Worm (Caenorhabditis elegans) whole organism, early embryonic: ENCODE results near the gene fbxa-99.
A peak's percentile ranks its signal among the peaks of the same experiment; 100 is the strongest.

ENCODE experiments used
- B0310.2 ChIP-seq: sonication (generic microtip); optimal IDR thresholded peaks from 2 replicates; lab custom pipeline; 2016; ENCODE audit warnings: mild to moderate bottlenecking, missing genetic modification characterization, missing compliant biosample characterization
- F13C5.2 ChIP-seq: sonication (generic microtip); optimal IDR thresholded peaks from 2 replicates; lab custom pipeline; 2017; ENCODE audit warnings: mild to moderate bottlenecking, missing genetic modification characterization, inconsistent platforms, missing compliant biosample characterization
- aly-1 ChIP-seq: sonication (generic microtip); optimal IDR thresholded peaks from 2 replicates; lab custom pipeline; 2016; ENCODE audit warnings: missing genetic modification characterization, missing compliant biosample characterization
- ama-1 ChIP-seq: fragments of 150-350 bp; optimal IDR thresholded peaks from 2 replicates; lab custom pipeline; 2014
- ceh-13 ChIP-seq: fragments of 200-800 bp; sonication (Bioruptor generic); optimal IDR thresholded peaks from 2 replicates; lab custom pipeline; 2018; ENCODE audit warnings: mild to moderate bottlenecking, missing genetic modification characterization, missing compliant biosample characterization
- ceh-36 ChIP-seq: sonication (generic microtip); optimal IDR thresholded peaks from 2 replicates; lab custom pipeline; 2016; ENCODE audit warnings: missing genetic modification characterization, inconsistent platforms, missing compliant biosample characterization
- ets-7 ChIP-seq: sonication (generic microtip); optimal IDR thresholded peaks from 2 replicates; lab custom pipeline; 2016; ENCODE audit warnings: missing genotype, missing genetic modification characterization, missing compliant biosample characterization
- flt-1 ChIP-seq: fragments of 200-800 bp; sonication (Bioruptor generic); IDR thresholded peaks from 2 replicates; pipeline ENCODE4 v1.3.6; 2022; ENCODE audit warnings: missing genetic modification characterization, missing compliant biosample characterization
- hmbx-1 ChIP-seq: sonication (generic microtip); optimal IDR thresholded peaks from 2 replicates; lab custom pipeline; 2016; ENCODE audit warnings: mild to moderate bottlenecking, missing genetic modification characterization, missing compliant biosample characterization
- hmg-4 ChIP-seq: fragments of 200-800 bp; sonication (Bioruptor generic); optimal IDR thresholded peaks from 2 replicates; lab custom pipeline; 2018; ENCODE audit warnings: mild to moderate bottlenecking, missing genetic modification characterization, missing compliant biosample characterization
- hnd-1 ChIP-seq: sonication (generic microtip); optimal IDR thresholded peaks from 2 replicates; lab custom pipeline; 2016; ENCODE audit warnings: missing genetic modification characterization, missing compliant biosample characterization
- pes-1 ChIP-seq: fragments of 200-800 bp; sonication (Bioruptor generic); IDR thresholded peaks from 2 replicates; pipeline ENCODE4 v1.3.6; 2022; ENCODE audit warnings: missing genetic modification reagents, missing genetic modification characterization, missing compliant biosample characterization
- scrt-1 ChIP-seq: fragments of 200-800 bp; sonication (Bioruptor generic); IDR thresholded peaks from 2 replicates; pipeline ENCODE4 v1.3.6; 2022; ENCODE audit warnings: missing genetic modification characterization, missing compliant biosample characterization
- sea-1 ChIP-seq: fragments of 200-800 bp; sonication (Bioruptor generic); conservative IDR thresholded peaks from 2 replicates; pipeline ENCODE4 v1.3.6; 2022; ENCODE audit warnings: missing genetic modification characterization, missing compliant biosample characterization
- tbx-11 ChIP-seq: fragments of 200-800 bp; sonication (Bioruptor generic); IDR thresholded peaks from 2 replicates; pipeline ENCODE4 v1.3.6; 2022; ENCODE audit warnings: missing genetic modification characterization, missing compliant biosample characterization
- tbx-37 ChIP-seq: fragments of 200-800 bp; sonication (Bioruptor generic); conservative IDR thresholded peaks from 2 replicates; pipeline ENCODE4 v1.3.6; 2022; ENCODE audit warnings: missing genetic modification reagents, missing genetic modification characterization, missing compliant biosample characterization
- tra-4 ChIP-seq: sonication (generic microtip); optimal IDR thresholded peaks from 2 replicates; lab custom pipeline; 2017; ENCODE audit warnings: missing genetic modification characterization, missing compliant biosample characterization

The fbxa-99 gene

ce11 chrV:15982733-15983344 lies at the start of gene fbxa-99, which contains the start of gene F36G9.13:
fbxa-99 (minus strand) TSS chrV:15982854.
F36G9.13 (plus strand) TSS chrV:15983294.
- TF ChIP-seq flt-1, result no peak
- no peak for TF ChIP-seq sea-1 (GFP tag; lab: Robert Waterston, UW)
- no peak for TF ChIP-seq aly-1 (tag; lab: Kevin White, UChicago)
- TF ChIP-seq ama-1 (lab: Kevin White, UChicago), result no peak
- TF ChIP-seq ceh-13 (GFP tag; lab: Kevin White, UChicago), result no peak

DNA sequence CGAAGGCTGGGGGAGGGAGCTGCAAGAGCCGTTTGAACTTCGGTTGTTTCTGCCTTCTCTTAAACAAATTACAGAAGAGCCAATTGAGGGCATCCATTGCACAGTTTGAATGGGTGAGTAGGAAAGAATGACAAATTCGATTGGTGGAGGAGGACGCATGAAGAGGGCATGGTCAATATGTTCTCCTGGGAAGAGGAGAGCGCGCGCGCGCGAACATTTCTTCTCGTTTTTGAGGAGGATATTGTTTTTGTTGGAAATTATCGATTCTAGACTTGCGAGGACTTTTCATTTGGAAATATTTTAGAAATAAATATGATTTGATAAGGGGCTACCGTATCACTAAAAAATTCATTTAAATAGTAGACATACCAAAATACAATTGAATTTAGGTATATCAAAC lies 48.9 kb upstream of the fbxa-99 start, which contains the start of gene T10C6.7:
Gene T10C6.7, minus strand, starts transcription at position 143 of the 400 bp plus-strand sequence.
- TF ChIP-seq ets-7, result no peak
- no peak for TF ChIP-seq pes-1 (GFP tag; lab: Robert Waterston, UW)
- no peak for TF ChIP-seq sea-1 (GFP tag; lab: Robert Waterston, UW)
- no peak for TF ChIP-seq tbx-11
- no peak for TF ChIP-seq ceh-36 (tag; lab: Kevin White, UChicago)
- no peak for TF ChIP-seq hnd-1
- no peak for TF ChIP-seq aly-1 (tag; lab: Kevin White, UChicago)
- no peak for TF ChIP-seq ama-1 (lab: Kevin White, UChicago)
- TF ChIP-seq hmg-4 (GFP tag; lab: Kevin White, UChicago), result no peak
- no peak for TF ChIP-seq hmbx-1 (tag; lab: Kevin White, UChicago)
- TF ChIP-seq tbx-37, result no peak
- TF ChIP-seq scrt-1 (GFP tag; lab: Robert Waterston, UW), result no peak
- no peak for TF ChIP-seq B0310.2
- TF ChIP-seq F13C5.2 (tag; lab: Kevin White, UChicago), result no peak
- no peak for TF ChIP-seq tra-4 (tag; lab: Kevin White, UChicago)

DNA sequence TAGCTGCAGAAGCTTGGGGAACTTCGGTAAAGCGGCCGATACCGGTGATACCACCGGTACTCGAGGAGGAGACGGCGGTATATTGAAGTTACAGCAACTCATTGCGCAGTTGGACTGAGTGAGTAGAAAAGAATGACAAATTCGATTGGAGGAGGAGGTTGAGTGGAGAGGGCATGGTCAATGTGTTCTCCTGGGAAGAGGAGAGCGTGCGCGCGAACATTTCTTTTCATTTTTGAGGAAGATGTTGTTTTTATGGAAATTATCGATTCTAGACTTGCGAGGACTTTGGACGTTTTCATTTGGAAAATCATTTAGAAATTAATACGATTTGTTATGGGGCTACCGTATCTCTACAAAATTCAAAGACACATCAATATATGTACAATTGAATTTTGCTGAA lies 46.6 kb upstream of the fbxa-99 start:
- TF ChIP-seq flt-1 (no peak), B0310.2 (no peak), pes-1 (GFP tag; lab: Robert Waterston, UW) (no peak), tbx-37 (no peak), ceh-13 (GFP tag; lab: Kevin White, UChicago) (no peak), F13C5.2 (tag; lab: Kevin White, UChicago) (no peak), ets-7 (no peak), scrt-1 (GFP tag; lab: Robert Waterston, UW) (no peak), hnd-1 (no peak), tra-4 (tag; lab: Kevin White, UChicago) (no peak), sea-1 (GFP tag; lab: Robert Waterston, UW) (no peak), hmg-4 (GFP tag; lab: Kevin White, UChicago) (no peak), ama-1 (lab: Kevin White, UChicago) (no peak), ceh-36 (tag; lab: Kevin White, UChicago) (no peak), tbx-11 (no peak), hmbx-1 (tag; lab: Kevin White, UChicago) (no peak), aly-1 (tag; lab: Kevin White, UChicago) (no peak)

DNA sequence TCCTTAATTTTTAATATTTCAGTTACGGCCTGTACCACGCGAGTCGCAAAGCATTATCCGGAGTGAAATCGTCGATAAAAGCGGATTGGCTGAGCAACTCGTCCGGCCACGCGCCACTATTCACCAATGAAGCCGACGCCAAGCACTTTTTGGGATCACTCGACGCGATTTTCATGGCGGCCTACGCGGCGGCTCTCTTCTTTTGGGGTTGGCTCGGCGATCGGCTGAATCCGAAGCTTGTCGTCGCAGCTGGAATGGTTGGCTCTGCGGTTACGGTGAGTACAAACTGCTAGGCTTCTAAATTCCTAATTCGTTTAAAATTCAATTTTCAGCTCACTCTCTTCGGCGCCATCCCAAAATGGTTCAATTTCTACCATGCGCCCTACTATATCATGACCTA lies 42.3 kb upstream of the fbxa-99 start:
- TF ChIP-seq ceh-13 (GFP tag; lab: Kevin White, UChicago) (no peak), tbx-11 (no peak), hmg-4 (GFP tag; lab: Kevin White, UChicago) (no peak), aly-1 (tag; lab: Kevin White, UChicago) (no peak), hmbx-1 (tag; lab: Kevin White, UChicago) (no peak), ceh-36 (tag; lab: Kevin White, UChicago) (no peak)

DNA sequence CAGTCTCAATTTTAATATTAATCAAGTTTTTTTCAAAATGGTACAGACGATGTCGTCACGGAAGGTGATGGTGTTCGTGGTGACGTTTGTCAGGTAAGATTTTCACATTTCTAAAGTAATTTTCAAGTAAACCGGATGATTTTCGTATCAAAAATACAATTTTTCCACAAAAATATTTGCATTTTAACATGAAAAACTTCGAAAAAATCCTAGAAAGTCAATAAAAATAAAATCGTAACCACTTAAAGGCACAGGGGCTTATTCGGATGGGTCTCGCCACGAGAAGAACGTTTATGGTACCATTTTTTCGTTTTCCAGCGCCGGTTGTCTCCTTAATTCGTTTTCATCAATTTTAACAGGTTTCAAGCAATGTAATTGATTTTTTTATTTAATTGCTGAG lies 41.6 kb upstream of the fbxa-99 start, which contains the start of gene T10C6.6:
Gene T10C6.6, plus strand, starts transcription at position 27 of the 400 bp plus-strand sequence.
- TF ChIP-seq tbx-11, result no peak

DNA sequence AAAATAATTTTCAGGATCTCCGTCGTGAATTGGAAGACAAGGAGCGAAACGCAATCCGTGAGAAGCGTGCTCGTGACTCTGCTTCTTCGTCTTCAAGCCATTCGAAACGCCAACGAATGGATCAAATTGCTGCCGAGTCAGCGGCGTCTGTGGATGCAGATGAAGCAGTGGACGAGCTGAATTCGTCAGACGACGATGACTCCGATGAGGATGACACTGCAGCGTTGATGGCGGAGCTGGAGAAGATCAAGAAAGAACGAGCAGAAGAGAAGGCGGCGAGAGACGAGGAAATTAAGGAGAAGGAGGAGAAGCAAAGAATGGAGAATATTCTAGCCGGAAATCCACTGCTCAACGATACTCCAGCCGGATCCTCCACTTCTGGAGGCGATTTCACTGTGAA lies 40.9 kb upstream of the fbxa-99 start:
- no peak for TF ChIP-seq scrt-1 (GFP tag; lab: Robert Waterston, UW)
- TF ChIP-seq sea-1 (GFP tag; lab: Robert Waterston, UW), result no peak
- no peak for TF ChIP-seq ama-1 (lab: Kevin White, UChicago)
- TF ChIP-seq flt-1, result no peak
- no peak for TF ChIP-seq ceh-36 (tag; lab: Kevin White, UChicago)
- TF ChIP-seq pes-1 (GFP tag; lab: Robert Waterston, UW), result no peak

- TF ChIP-seq scrt-1 (GFP tag; lab: Robert Waterston, UW) (no peak), tbx-11 (no peak)
Measured at ce11 chrV:16023051-16023450, 40.4 kb upstream of the fbxa-99 start, which contains the start of gene cwc-15. cwc-15 (plus strand) TSS chrV:16023351.

- TF ChIP-seq tbx-37 (peak; percentile 83), ceh-36 (tag; lab: Kevin White, UChicago) (no peak)
Measured at ce11 chrV:16022600-16022999, 39.9 kb upstream of the fbxa-99 start.

DNA sequence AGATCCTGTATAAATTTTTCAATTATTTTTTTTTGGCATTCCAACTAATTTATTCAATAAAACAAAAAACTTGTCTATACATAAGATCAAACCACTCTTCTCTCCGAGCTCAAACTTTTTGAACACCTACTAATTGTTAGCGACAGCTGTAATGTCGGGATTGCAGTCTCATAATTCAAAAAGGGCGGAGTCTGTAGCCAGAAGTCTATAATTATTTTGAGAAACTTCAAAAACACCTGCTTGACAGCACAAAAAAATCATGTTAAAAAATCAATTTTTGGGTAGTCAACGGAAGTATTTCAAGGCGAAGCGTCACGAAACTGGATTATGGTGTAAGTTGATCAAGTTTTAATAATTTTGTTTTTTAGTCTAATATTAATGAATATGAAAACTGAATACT lies 37.4 kb upstream of the fbxa-99 start, which contains the start of gene srx-44:
Gene srx-44, plus strand, starts transcription at position 301 of the 400 bp plus-strand sequence.
- TF ChIP-seq tra-4 (tag; lab: Kevin White, UChicago) (no peak), scrt-1 (GFP tag; lab: Robert Waterston, UW) (no peak), ets-7 (no peak), pes-1 (GFP tag; lab: Robert Waterston, UW) (no peak), aly-1 (tag; lab: Kevin White, UChicago) (no peak), tbx-37 (no peak), sea-1 (GFP tag; lab: Robert Waterston, UW) (no peak), F13C5.2 (tag; lab: Kevin White, UChicago) (no peak), ceh-13 (GFP tag; lab: Kevin White, UChicago) (no peak), hmbx-1 (tag; lab: Kevin White, UChicago) (no peak), ceh-36 (tag; lab: Kevin White, UChicago) (no peak), ama-1 (lab: Kevin White, UChicago) (no peak), flt-1 (no peak), hnd-1 (no peak), tbx-11 (no peak), B0310.2 (no peak), hmg-4 (GFP tag; lab: Kevin White, UChicago) (no peak)
